Fruit fly (Drosophila melanogaster) whole organism, embryonic: ENCODE data around the gene GstD8.

ENCODE experiments used
- Abd-B ChIP-seq: fragments of 200-800 bp; sonication (Bioruptor generic); optimal IDR thresholded peaks from 2 replicates; lab custom pipeline; 2018; ENCODE audit warnings: missing biosample characterization, mild to moderate bottlenecking, missing genetic modification characterization, moderate library complexity
- BEAF-32 ChIP-seq: fragments of 200-800 bp; sonication (Bioruptor generic); optimal IDR thresholded peaks from 3 replicates; lab custom pipeline; 2017; ENCODE audit warnings: missing biosample characterization, missing genetic modification characterization, mild to moderate bottlenecking, moderate library complexity, missing genetic modification reagents
- CG12071 ChIP-seq: fragments of 200-800 bp; sonication (Bioruptor generic); optimal IDR thresholded peaks from 3 replicates; lab custom pipeline; 2018; ENCODE audit warnings: missing biosample characterization, mild to moderate bottlenecking, missing genetic modification characterization
- CG12942 ChIP-seq: fragments of 200-800 bp; sonication (Bioruptor generic); optimal IDR thresholded peaks from 3 replicates; lab custom pipeline; 2016; ENCODE audit warnings: missing biosample characterization, missing genetic modification characterization
- CG15601 ChIP-seq: fragments of 200-800 bp; sonication (Bioruptor generic); optimal IDR thresholded peaks from 3 replicates; lab custom pipeline; 2019; ENCODE audit warnings: missing biosample characterization, mild to moderate bottlenecking, missing genetic modification characterization, moderate library complexity
- CG16813 ChIP-seq: fragments of 200-800 bp; sonication (Bioruptor generic); IDR thresholded peaks from 3 replicates; pipeline ENCODE4 v1.3.6; 2022; ENCODE audit warnings: missing biosample characterization, missing genetic modification characterization; ENCODE audit not compliant: partially characterized antibody
- CG17328 ChIP-seq: fragments of 200-800 bp; sonication (Bioruptor generic); IDR thresholded peaks from 2 replicates; pipeline ENCODE4 v1.3.6; 2022; ENCODE audit warnings: missing biosample characterization, missing genetic modification characterization
- CG17829 ChIP-seq: fragments of 200-800 bp; optimal IDR thresholded peaks from 2 replicates; lab custom pipeline; 2019; ENCODE audit warnings: missing biosample characterization, mild to moderate bottlenecking, missing genetic modification characterization, moderate library complexity
- CG18599 ChIP-seq: fragments of 200-800 bp; sonication (Bioruptor generic); optimal IDR thresholded peaks from 3 replicates; lab custom pipeline; 2017; ENCODE audit warnings: missing biosample characterization, missing genetic modification characterization, mild to moderate bottlenecking, moderate library complexity, missing genetic modification reagents
- CG2202 ChIP-seq: fragments of 200-800 bp; sonication (Bioruptor generic); optimal IDR thresholded peaks from 2 replicates; lab custom pipeline; 2018; ENCODE audit warnings: missing biosample characterization, mild to moderate bottlenecking, missing genetic modification characterization
- CG33557 ChIP-seq: fragments of 200-800 bp; sonication (Bioruptor generic); optimal IDR thresholded peaks from 2 replicates; lab custom pipeline; 2019; ENCODE audit warnings: missing biosample characterization, mild to moderate bottlenecking, missing genetic modification characterization, moderate library complexity
- CG34422 ChIP-seq: fragments of 200-800 bp; sonication (Bioruptor generic); IDR thresholded peaks from 3 replicates; pipeline ENCODE4 v1.3.6; 2022; ENCODE audit warnings: missing biosample characterization, missing genetic modification characterization
- CG6765 ChIP-seq: fragments of 200-800 bp; sonication (Bioruptor generic); optimal IDR thresholded peaks from 3 replicates; lab custom pipeline; 2017; ENCODE audit warnings: missing biosample characterization, mild to moderate bottlenecking, missing genetic modification characterization
- CG7556 ChIP-seq: fragments of 200-800 bp; sonication (Bioruptor generic); optimal IDR thresholded peaks from 2 replicates; lab custom pipeline; 2017; ENCODE audit warnings: missing biosample characterization, mild to moderate bottlenecking, missing genetic modification characterization
- CG8388 ChIP-seq: fragments of 200-800 bp; sonication (Bioruptor generic); optimal IDR thresholded peaks from 2 replicates; lab custom pipeline; 2019; ENCODE audit warnings: missing biosample characterization, mild to moderate bottlenecking, missing genetic modification characterization, moderate library complexity
- CG9932 ChIP-seq: fragments of 200-800 bp; sonication (Bioruptor generic); IDR thresholded peaks from 2 replicates; pipeline ENCODE4 v1.3.6; 2022; ENCODE audit warnings: missing biosample characterization, missing genetic modification characterization
- CHES-1-like ChIP-seq: fragments of 200-800 bp; sonication (Bioruptor generic); optimal IDR thresholded peaks from 2 replicates; lab custom pipeline; 2016; ENCODE audit warnings: missing biosample characterization, missing genetic modification characterization
- CrebB ChIP-seq: fragments of 200-800 bp; sonication (Bioruptor generic); optimal IDR thresholded peaks from 3 replicates; lab custom pipeline; 2018; ENCODE audit warnings: missing biosample characterization, mild to moderate bottlenecking, missing genetic modification characterization
- Dip2 ChIP-seq: fragments of 200-800 bp; sonication (Bioruptor generic); IDR thresholded peaks from 2 replicates; pipeline ENCODE4 v1.3.6; 2022; ENCODE audit warnings: missing biosample characterization, missing genetic modification characterization
- Dip3 ChIP-seq: fragments of 200-800 bp; sonication (Bioruptor generic); optimal IDR thresholded peaks from 3 replicates; lab custom pipeline; 2016; ENCODE audit warnings: missing biosample characterization, missing genetic modification characterization
- Dp ChIP-seq: fragments of 200-800 bp; sonication (Bioruptor generic); optimal IDR thresholded peaks from 2 replicates; lab custom pipeline; 2018; ENCODE audit warnings: missing biosample characterization, mild to moderate bottlenecking, missing genetic modification characterization, moderate library complexity
- HLH54F ChIP-seq: fragments of 200-800 bp; sonication (Bioruptor generic); optimal IDR thresholded peaks from 3 replicates; lab custom pipeline; 2016; ENCODE audit warnings: missing biosample characterization, missing genetic modification characterization
- HmgZ ChIP-seq: fragments of 200-800 bp; sonication (Bioruptor generic); optimal IDR thresholded peaks from 2 replicates; lab custom pipeline; 2018; ENCODE audit warnings: missing biosample characterization, mild to moderate bottlenecking, missing genetic modification characterization
- Hmr ChIP-seq: fragments of 200-800 bp; sonication (Bioruptor generic); optimal IDR thresholded peaks from 3 replicates; lab custom pipeline; 2017; ENCODE audit warnings: mild to moderate bottlenecking, missing biosample characterization, missing genetic modification reagents, missing genetic modification characterization
- Hr51 ChIP-seq, 2 experiments: fragments of 200-800 bp; sonication (Bioruptor generic); optimal IDR thresholded peaks; 2 replicates in 1 of 2; 3 replicates in 1 of 2; lab custom pipeline; 2016 to 2018; ENCODE audit warnings: missing biosample characterization in 2 of 2, missing genetic modification characterization in 2 of 2, mild to moderate bottlenecking in 1 of 2, moderate library complexity in 1 of 2
- Lhr ChIP-seq: fragments of 200-800 bp; sonication (Bioruptor generic); optimal IDR thresholded peaks from 3 replicates; lab custom pipeline; 2017; ENCODE audit warnings: mild to moderate bottlenecking, missing biosample characterization, missing genetic modification reagents, missing genetic modification characterization
- Myb ChIP-seq: fragments of 200-800 bp; sonication (Bioruptor generic); optimal IDR thresholded peaks from 2 replicates; lab custom pipeline; 2016; ENCODE audit warnings: missing biosample characterization, missing genetic modification characterization
- Pdp1 ChIP-seq, 2 experiments: fragments of 200-800 bp; sonication (Bioruptor generic); optimal IDR thresholded peaks; 3 replicates each; lab custom pipeline; 2016; ENCODE audit warnings: missing biosample characterization in 2 of 2, missing genetic modification characterization in 2 of 2, mild to moderate bottlenecking in 1 of 2, moderate library complexity in 1 of 2
- Sox102F ChIP-seq: fragments of 200-800 bp; sonication (Bioruptor generic); optimal IDR thresholded peaks from 2 replicates; lab custom pipeline; 2018; ENCODE audit warnings: missing biosample characterization, mild to moderate bottlenecking, missing genetic modification characterization, moderate library complexity
- Spps ChIP-seq: fragments of 200-800 bp; sonication (Bioruptor generic); optimal IDR thresholded peaks from 2 replicates; lab custom pipeline; 2018; ENCODE audit warnings: missing biosample characterization, mild to moderate bottlenecking, missing genetic modification characterization
- Usf ChIP-seq: fragments of 200-800 bp; sonication (Bioruptor generic); optimal IDR thresholded peaks from 2 replicates; lab custom pipeline; 2017; ENCODE audit warnings: missing genotype, missing biosample characterization, missing genetic modification characterization
- Xbp1 ChIP-seq: fragments of 200-800 bp; sonication (Bioruptor generic); optimal IDR thresholded peaks from 3 replicates; lab custom pipeline; 2016; ENCODE audit warnings: missing biosample characterization, mild to moderate bottlenecking, missing genetic modification characterization
- dan ChIP-seq: fragments of 200-800 bp; sonication (Bioruptor generic); IDR thresholded peaks from 2 replicates; pipeline ENCODE4 v1.3.6; 2022; ENCODE audit warnings: missing biosample characterization, missing genetic modification characterization
- gcm ChIP-seq: fragments of 200-800 bp; sonication (Bioruptor generic); optimal IDR thresholded peaks from 2 replicates; lab custom pipeline; 2019; ENCODE audit warnings: missing biosample characterization, mild to moderate bottlenecking, missing genetic modification characterization, moderate library complexity
- jigr1 ChIP-seq: fragments of 200-800 bp; sonication (Bioruptor generic); IDR thresholded peaks from 3 replicates; pipeline ENCODE4 v1.3.6; 2022; ENCODE audit warnings: missing biosample characterization, missing genetic modification characterization
- lov ChIP-seq, 2 experiments: fragments of 200-800 bp in 1 of 2; fragments of >200 bp in 1 of 2; sonication (Bioruptor generic) in 1 of 2; IDR thresholded peaks in 1 of 2; optimal IDR thresholded peaks in 1 of 2; 2 replicates in 1 of 2; 3 replicates in 1 of 2; pipeline versions ENCODE4 v1.3.6 to Lab custom; 2017 to 2022; ENCODE audit warnings: missing biosample characterization in 1 of 2, missing genetic modification characterization in 1 of 2
- nerfin-2 ChIP-seq: fragments of 200-800 bp; sonication (Bioruptor generic); IDR thresholded peaks from 2 replicates; pipeline ENCODE4 v1.3.6; 2022; ENCODE audit warnings: missing biosample characterization, missing genetic modification characterization; ENCODE audit not compliant: partially characterized antibody
- oc ChIP-seq: fragments of 200-800 bp; sonication (Bioruptor generic); optimal IDR thresholded peaks from 2 replicates; lab custom pipeline; 2018; ENCODE audit warnings: missing biosample characterization, mild to moderate bottlenecking, missing genetic modification characterization, moderate library complexity
- stwl ChIP-seq: fragments of 200-800 bp; sonication (Bioruptor generic); optimal IDR thresholded peaks from 3 replicates; lab custom pipeline; 2018; ENCODE audit warnings: missing biosample characterization, mild to moderate bottlenecking, missing genetic modification characterization, moderate library complexity
- z ChIP-seq: fragments of 200-800 bp; sonication (Bioruptor generic); IDR thresholded peaks from 3 replicates; pipeline ENCODE4 v1.3.6; 2022; ENCODE audit warnings: missing biosample characterization, missing genetic modification characterization
- zen ChIP-seq: fragments of 200-800 bp; sonication (Bioruptor generic); optimal IDR thresholded peaks from 3 replicates; lab custom pipeline; 2018; ENCODE audit warnings: missing biosample characterization, mild to moderate bottlenecking, missing genetic modification characterization, moderate library complexity

Gene GstD8

dm6 chr3R:12406235-12407196 lies 26.7 kb downstream of the GstD8 start, which contains the start of gene CG5167 (continued):
- TF ChIP-seq Pdp1 (GFP tag; optimal IDR thresholded peaks at IDR 0.05; lab: Kevin White, UChicago) = peak in 1 of 2 experiments; percentile 16
- TF ChIP-seq CG8388 = peak; percentile 24
- TF ChIP-seq Hr51 (GFP tag; optimal IDR thresholded peaks at IDR 0.05; lab: Kevin White, UChicago) = peak in 1 of 2 experiments; percentile 48
- no peak for TF ChIP-seq lov (optimal IDR thresholded peaks at IDR 0.05; lab: Kevin White, UChicago)
- TF ChIP-seq lov (GFP tag; IDR thresholded peaks at IDR 0.05; lab: Robert Waterston, UW) = no peak
- TF ChIP-seq CG17829 (tag; lab: Kevin White, UChicago) = peak; percentile 54
- peak; percentile 19 for TF ChIP-seq gcm (GFP tag; lab: Kevin White, UChicago)
- TF ChIP-seq Dp (GFP tag; lab: Kevin White, UChicago) = peak; percentile 45
- TF ChIP-seq z (GFP tag; lab: Robert Waterston, UW) = no peak
- peak; percentile 67 for TF ChIP-seq CG18599 (GFP tag; lab: Kevin White, UChicago)
- TF ChIP-seq BEAF-32 (GFP tag; lab: Kevin White, UChicago) = peak; percentile 38
- TF ChIP-seq CG17328 (GFP tag; lab: Robert Waterston, UW) = peak; percentile 54
- no peak for TF ChIP-seq Dip2 (GFP tag; lab: Robert Waterston, UW)
- no peak for TF ChIP-seq Lhr (GFP tag; lab: Kevin White, UChicago)
- no peak for TF ChIP-seq Spps (tag; lab: Kevin White, UChicago)
- peak; percentile 31 for TF ChIP-seq CrebB
- TF ChIP-seq CG15601 (tag; lab: Kevin White, UChicago) = peak; percentile 37
- TF ChIP-seq CG9932 (GFP tag; lab: Robert Waterston, UW) = no peak
- no peak for TF ChIP-seq CHES-1-like (GFP tag; lab: Kevin White, UChicago)
- peak; percentile 18 for TF ChIP-seq CG12942
- peak; percentile 19 for TF ChIP-seq CG33557 (GFP tag; lab: Kevin White, UChicago)
- 0 out of 3 replicates have a peak, but pooled peaks have one; percentile 8 for TF ChIP-seq CG16813
- TF ChIP-seq HLH54F (GFP tag; lab: Kevin White, UChicago) = no peak
- no peak for TF ChIP-seq Usf (GFP tag; lab: Kevin White, UChicago)
- no peak for TF ChIP-seq oc (tag; lab: Kevin White, UChicago)
- no peak for TF ChIP-seq dan (GFP tag; lab: Robert Waterston, UW)
- peak; percentile 60 for TF ChIP-seq stwl (tag; lab: Kevin White, UChicago)
- TF ChIP-seq CG12071 (GFP tag; lab: Kevin White, UChicago) = no peak
- TF ChIP-seq Hmr (GFP tag; lab: Kevin White, UChicago) = peak; percentile 35
- peak; percentile 44 for TF ChIP-seq CG6765 (GFP tag; lab: Kevin White, UChicago)
- peak; percentile 9 for TF ChIP-seq Myb (GFP tag; lab: Kevin White, UChicago)
- TF ChIP-seq Abd-B (GFP tag; lab: Kevin White, UChicago) = no peak
- TF ChIP-seq nerfin-2 (GFP tag; lab: Robert Waterston, UW) = peak; percentile 23; the same call in 1 of the 2 replicates
- TF ChIP-seq HmgZ (tag; lab: Kevin White, UChicago) = no peak
- TF ChIP-seq CG34422 (GFP tag; lab: Robert Waterston, UW) = 0 out of 3 replicates have a peak, but pooled peaks have one; percentile 30
- TF ChIP-seq Xbp1 = peak; percentile 28
- peak; percentile 38 for TF ChIP-seq Sox102F (GFP tag; lab: Kevin White, UChicago)
- peak; percentile 57 for TF ChIP-seq zen (tag; lab: Kevin White, UChicago)
- TF ChIP-seq CG2202 (tag; lab: Kevin White, UChicago) = peak; percentile 7
- TF ChIP-seq CG7556 (GFP tag; lab: Kevin White, UChicago) = peak; percentile 19
- TF ChIP-seq jigr1 (GFP tag; lab: Robert Waterston, UW) = no peak
- TF ChIP-seq Dip3 (GFP tag; lab: Kevin White, UChicago) = peak; percentile 7
